Fruit fly (Drosophila melanogaster) whole organism, wandering third instar larva: Measurements from ENCODE around the gene GATAd.

Experiments
- Abd-B ChIP-seq: fragments of >200 bp; optimal IDR thresholded peaks from 2 replicates; lab custom pipeline; 2017; ENCODE audit warnings: missing biosample characterization, missing genetic modification characterization
- CG32264 ChIP-seq: fragments of 200-800 bp; sonication (Bioruptor generic); optimal IDR thresholded peaks from 2 replicates; lab custom pipeline; 2016; ENCODE audit warnings: missing biosample characterization, missing genetic modification characterization
- CG9705 ChIP-seq: fragments of 200-800 bp; sonication (Bioruptor generic); optimal IDR thresholded peaks from 2 replicates; lab custom pipeline; 2018; ENCODE audit warnings: missing biosample characterization, mild to moderate bottlenecking, missing genetic modification characterization
- Dfd ChIP-seq: fragments of >200 bp; optimal IDR thresholded peaks from 2 replicates; lab custom pipeline; 2017; ENCODE audit warnings: missing biosample characterization, missing genetic modification characterization
- Dif ChIP-seq: fragments of 200-275, 200-300 bp; sonication (Bioruptor generic); optimal IDR thresholded peaks from 2 replicates; lab custom pipeline; 2018; ENCODE audit warnings: missing biosample characterization, missing genetic modification characterization; ENCODE audit not compliant: partially characterized antibody
- GATAd ChIP-seq: sonication (Bioruptor generic); optimal IDR thresholded peaks from 2 replicates; lab custom pipeline; 2016; ENCODE audit warnings: missing biosample characterization, missing genetic modification characterization
- Hr78 ChIP-seq: fragments of >200 bp; optimal IDR thresholded peaks from 2 replicates; lab custom pipeline; 2017; ENCODE audit warnings: missing biosample characterization, missing genetic modification characterization
- Hr83 ChIP-seq: fragments of 200-300 bp; sonication (Bioruptor generic); optimal IDR thresholded peaks from 2 replicates; lab custom pipeline; 2016; ENCODE audit warnings: missing biosample characterization, mild to moderate bottlenecking, missing genetic modification characterization, moderate library complexity; ENCODE audit not compliant: poor library complexity, severe bottlenecking
- Jra ChIP-seq: sonication (Bioruptor generic); optimal IDR thresholded peaks from 2 replicates; lab custom pipeline; 2016; ENCODE audit warnings: missing biosample characterization, missing genetic modification characterization
- Myc ChIP-seq: fragments of >200 bp; optimal IDR thresholded peaks from 2 replicates; lab custom pipeline; 2017
- N ChIP-seq: fragments of >200 bp; optimal IDR thresholded peaks from 2 replicates; lab custom pipeline; 2018; ENCODE audit warnings: missing biosample characterization, missing external identifiers, missing genetic modification characterization
- OdsH ChIP-seq: fragments of 200-800 bp; sonication (Bioruptor generic); optimal IDR thresholded peaks from 2 replicates; lab custom pipeline; 2016; ENCODE audit warnings: missing biosample characterization, mild to moderate bottlenecking, missing genetic modification characterization
- Rel ChIP-seq, 2 experiments: fragments of 200-800 bp; sonication (Bioruptor generic) in 1 of 2; optimal IDR thresholded peaks; 2 replicates in 1 of 2; 3 replicates in 1 of 2; lab custom pipeline; 2016 to 2019; ENCODE audit warnings: mild to moderate bottlenecking in 2 of 2, missing biosample characterization in 2 of 2, missing genetic modification characterization in 2 of 2, moderate library complexity in 1 of 2
- Vsx2 ChIP-seq: fragments of 200-300, 225-300 bp; sonication (Bioruptor generic); optimal IDR thresholded peaks from 2 replicates; lab custom pipeline; 2018; ENCODE audit warnings: missing biosample characterization, missing genetic modification characterization; ENCODE audit not compliant: partially characterized antibody
- brk ChIP-seq: fragments of 200-800 bp; sonication (Bioruptor generic); optimal IDR thresholded peaks from 2 replicates; lab custom pipeline; 2016; ENCODE audit warnings: missing biosample characterization, mild to moderate bottlenecking, missing genetic modification characterization
- dmrt93B ChIP-seq: fragments of 200-800 bp; sonication (Bioruptor generic); optimal IDR thresholded peaks from 2 replicates; lab custom pipeline; 2018; ENCODE audit warnings: missing biosample characterization, mild to moderate bottlenecking, missing genetic modification characterization
- ey ChIP-seq: fragments of 200-800 bp; sonication (Bioruptor generic); optimal IDR thresholded peaks from 2 replicates; lab custom pipeline; 2016; ENCODE audit warnings: missing biosample characterization, missing genetic modification characterization
- foxo ChIP-seq, 2 experiments: fragments of 200-800 bp; sonication (Bioruptor generic); optimal IDR thresholded peaks; 2 replicates in 1 of 2; 3 replicates in 1 of 2; lab custom pipeline; 2016 to 2017; ENCODE audit warnings: missing biosample characterization in 2 of 2, missing genetic modification characterization in 2 of 2
- h ChIP-seq: fragments of 200-800 bp; sonication (Bioruptor generic); optimal IDR thresholded peaks from 3 replicates; lab custom pipeline; 2016; ENCODE audit warnings: missing biosample characterization, mild to moderate bottlenecking, missing genetic modification characterization
- lola ChIP-seq: fragments of >200 bp; optimal IDR thresholded peaks from 2 replicates; lab custom pipeline; 2017; ENCODE audit warnings: missing biosample characterization, missing genetic modification characterization
- pan ChIP-seq: fragments of >200 bp; optimal IDR thresholded peaks from 2 replicates; lab custom pipeline; 2017
- sage ChIP-seq: fragments of 200-800 bp; sonication (Bioruptor generic); optimal IDR thresholded peaks from 2 replicates; lab custom pipeline; 2016; ENCODE audit warnings: missing biosample characterization, mild to moderate bottlenecking, missing genetic modification characterization
- sv ChIP-seq: fragments of 200-800 bp; sonication (Bioruptor generic); optimal IDR thresholded peaks from 3 replicates; lab custom pipeline; 2016; ENCODE audit warnings: missing biosample characterization, missing genetic modification characterization
- tai ChIP-seq: sonication (Bioruptor generic); optimal IDR thresholded peaks from 2 replicates; lab custom pipeline; 2016; ENCODE audit warnings: missing biosample characterization, missing genetic modification characterization
- usp ChIP-seq: fragments of >200 bp; optimal IDR thresholded peaks from 2 replicates; lab custom pipeline; 2017; ENCODE audit warnings: missing biosample characterization, missing genetic modification characterization
- woc ChIP-seq: sonication (Bioruptor generic); optimal IDR thresholded peaks from 2 replicates; lab custom pipeline; 2016; ENCODE audit warnings: missing biosample characterization, mild to moderate bottlenecking, missing genetic modification characterization

The GATAd gene

DNA sequence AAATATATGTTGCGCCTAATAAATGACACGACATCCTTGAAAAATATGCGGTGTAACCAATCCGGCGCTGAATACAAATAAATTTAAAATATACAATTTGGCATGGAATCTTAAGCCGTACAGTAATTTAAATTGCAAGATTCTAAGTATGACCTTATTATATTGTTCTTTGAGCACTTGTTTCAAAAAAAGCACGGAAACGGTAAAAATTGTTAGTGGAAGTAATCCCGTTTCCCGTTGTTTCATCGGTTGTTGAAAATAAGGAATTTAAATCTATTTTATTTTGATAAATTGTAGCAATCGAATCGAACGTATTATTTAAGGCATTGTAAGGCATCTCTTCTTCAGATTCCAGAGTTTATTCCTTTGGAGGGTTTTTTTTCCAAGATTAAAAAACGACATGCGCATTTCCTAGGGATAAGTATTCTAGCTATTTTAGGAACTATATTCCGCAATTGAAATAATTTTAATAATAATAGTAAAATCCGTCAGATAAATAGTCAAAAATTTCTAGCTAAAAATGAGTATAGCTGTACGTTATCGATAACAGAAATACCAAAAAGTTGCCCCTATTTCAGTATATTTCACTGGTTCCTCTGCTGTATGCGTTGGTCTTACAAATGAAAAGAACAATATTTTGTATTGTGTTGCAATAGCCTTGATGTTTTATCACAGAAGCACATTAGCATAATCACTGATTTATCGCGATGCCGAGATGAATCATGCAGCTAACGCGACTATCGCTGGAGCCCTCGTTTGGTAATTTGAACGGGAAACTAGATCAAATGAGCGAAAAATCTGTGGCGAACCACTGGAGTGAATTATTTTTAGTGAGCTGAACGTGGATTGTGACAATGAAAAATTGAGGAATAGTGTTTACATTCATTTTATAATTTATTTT is at the start of gene GATAd:
TSS of gene GATAd (plus strand) at position 644 of the 901 bp plus-strand sequence.
- TF ChIP-seq Myc (lab: Kevin White, UChicago) (peak; percentile 71), sv (GFP tag; lab: Kevin White, UChicago) (no peak), brk (peak; percentile 56), woc (GFP tag; lab: Kevin White, UChicago) (peak; percentile 2), Rel (GFP tag; optimal IDR thresholded peaks at IDR 0.05; lab: Kevin White, UChicago) (no peak), Rel (tag; optimal IDR thresholded peaks at IDR 0.05; lab: Kevin White, UChicago) (peak; percentile 35), Hr83 (peak; percentile 50), Hr78 (no peak)

DNA sequence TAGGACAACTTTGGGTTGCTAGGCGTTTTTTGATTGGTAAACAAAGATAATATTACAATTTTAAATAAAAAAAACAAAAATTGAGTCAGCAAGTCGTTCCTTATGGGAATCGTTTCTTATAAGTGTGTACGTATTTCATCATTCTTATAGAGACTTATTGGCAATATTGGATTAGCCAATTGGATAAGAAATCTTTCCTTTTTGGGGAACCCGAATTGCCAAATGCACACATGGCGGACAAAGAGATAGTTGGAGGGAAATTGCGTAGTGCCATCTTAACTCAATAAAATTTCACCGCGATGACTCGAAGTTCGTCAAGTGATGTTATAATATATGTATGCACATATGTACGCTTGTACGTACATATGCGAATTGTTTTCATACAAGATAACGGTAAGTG is 42.3 kb upstream of the GATAd start:
- TF ChIP-seq foxo (GFP tag; optimal IDR thresholded peaks at IDR 0.05; lab: Kevin White, UChicago) (no peak), Myc (lab: Kevin White, UChicago) (no peak), GATAd (GFP tag; lab: Kevin White, UChicago) (no peak), lola (GFP tag; lab: Kevin White, UChicago) (no peak), sage (no peak), Vsx2 (GFP tag; lab: Kevin White, UChicago) (no peak), ey (GFP tag; lab: Kevin White, UChicago) (no peak)
- TF ChIP-seq, all 38 proteins: peak for 0

DNA sequence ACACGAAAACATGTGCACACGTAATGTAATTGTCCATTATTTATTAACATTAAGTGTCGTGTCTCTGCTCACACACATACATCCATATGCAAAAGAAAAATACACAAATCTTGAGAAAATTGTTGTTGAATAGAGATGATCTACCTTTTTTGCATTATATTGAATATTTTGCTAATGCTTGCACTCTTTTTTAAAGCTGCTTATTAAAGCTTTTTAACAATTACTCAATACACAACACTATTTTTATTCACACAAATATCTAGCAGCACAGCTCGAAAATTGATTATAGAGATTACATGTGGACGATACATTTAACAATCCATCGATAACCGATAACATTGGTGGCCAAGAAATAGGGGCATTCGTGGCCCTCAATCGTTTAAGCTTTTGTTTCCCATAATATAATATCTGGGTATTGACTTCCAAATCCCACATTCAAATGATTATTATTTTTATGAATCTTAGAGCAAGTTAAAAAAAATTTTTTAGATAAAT is 41.4 kb upstream of the GATAd start, which contains the start of gene Ufd4:
TSS of gene Ufd4 (minus strand) at position 300 of the 495 bp plus-strand sequence.
- TF ChIP-seq CG9705 (peak; percentile 32), CG32264 (peak; percentile 36), Hr83 (peak; percentile 70), OdsH (GFP tag; lab: Kevin White, UChicago) (peak; percentile 37), sv (GFP tag; lab: Kevin White, UChicago) (peak; percentile 44), h (GFP tag; lab: Kevin White, UChicago) (no peak), Abd-B (GFP tag; lab: Kevin White, UChicago) (no peak)

DNA sequence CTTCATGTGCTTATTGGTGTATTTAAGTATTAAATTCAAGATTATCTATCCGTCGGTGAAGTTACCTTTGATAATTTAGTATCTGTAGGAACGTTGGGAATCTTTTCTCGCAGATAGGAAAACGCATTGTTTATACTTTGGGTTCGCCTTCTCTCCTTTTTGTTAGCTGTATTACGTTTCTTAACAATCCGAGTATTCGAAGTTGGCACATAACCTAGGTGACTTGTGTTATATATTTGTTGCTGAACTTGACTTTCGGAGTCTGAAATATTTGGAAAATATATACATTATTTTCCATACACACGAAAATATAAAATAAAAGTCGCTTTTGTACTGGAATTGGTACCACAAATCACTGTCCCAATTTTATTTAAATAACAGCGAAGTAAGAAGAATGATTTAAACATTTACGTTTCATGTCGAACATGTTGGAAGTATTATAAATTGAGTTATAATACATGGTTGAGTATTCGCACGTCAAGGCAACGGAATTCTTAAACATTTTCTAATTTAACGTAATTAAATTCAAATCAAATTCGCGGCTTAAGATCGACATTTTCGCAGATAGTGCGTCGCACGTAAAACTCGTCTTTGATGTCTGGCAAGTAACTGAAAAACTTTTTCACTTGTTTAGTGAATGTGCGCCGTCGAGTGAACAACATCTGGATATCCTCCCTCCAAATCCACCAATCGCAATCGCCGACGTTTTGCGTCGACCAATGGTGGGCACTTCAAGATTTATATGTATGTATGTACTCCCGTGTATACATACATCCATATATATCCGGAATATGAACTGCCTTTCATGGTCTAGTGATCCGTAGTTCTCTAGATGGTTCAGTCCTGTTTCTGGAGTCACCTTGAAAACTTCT is 38.5 kb upstream of the GATAd start, which contains the start of gene Hand:
TSS of gene Hand (minus strand) at position 588 of the 872 bp plus-strand sequence.
- TF ChIP-seq Jra (GFP tag; lab: Kevin White, UChicago), result no peak
- TF ChIP-seq Vsx2 (GFP tag; lab: Kevin White, UChicago), result no peak
- no peak for TF ChIP-seq pan (lab: Kevin White, UChicago)
- TF ChIP-seq lola (GFP tag; lab: Kevin White, UChicago), result no peak
- TF ChIP-seq tai (GFP tag; lab: Kevin White, UChicago), result no peak
- no peak for TF ChIP-seq dmrt93B (GFP tag; lab: Kevin White, UChicago)
- TF ChIP-seq Dfd, result no peak
- TF ChIP-seq ey (GFP tag; lab: Kevin White, UChicago), result no peak
- TF ChIP-seq woc (GFP tag; lab: Kevin White, UChicago), result no peak
- TF ChIP-seq usp (GFP tag; lab: Kevin White, UChicago), result no peak

DNA sequence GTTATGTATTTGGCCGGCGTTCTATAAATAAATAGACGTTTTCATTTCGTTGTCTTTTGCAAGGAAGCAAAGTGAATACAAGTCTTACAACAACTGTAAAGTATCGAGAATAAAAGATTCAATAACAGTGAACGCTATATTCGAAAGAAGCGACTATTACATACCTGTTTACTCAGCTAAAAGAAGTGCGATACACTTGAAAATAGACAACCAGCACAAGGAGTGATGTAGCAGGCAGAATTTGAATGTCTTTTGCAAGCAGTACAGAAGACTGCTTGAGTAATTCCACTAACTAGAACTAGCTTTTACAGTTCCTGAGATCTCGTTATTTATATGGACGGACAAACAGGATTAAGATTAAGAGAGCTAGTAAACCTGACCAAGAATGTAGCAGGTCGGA is 35.2 kb upstream of the GATAd start:
- TF ChIP-seq N (GFP tag; lab: Kevin White, UChicago), result peak; percentile 33
- TF ChIP-seq h (GFP tag; lab: Kevin White, UChicago), result no peak
- TF ChIP-seq Dif, result peak; percentile 72
- TF ChIP-seq pan (lab: Kevin White, UChicago), result no peak
